Worm (Caenorhabditis elegans): Measurements from ENCODE around the gene K08E4.3.

ce11 chrIV:12068590-12068989 is 11.0 kb downstream of the K08E4.3 start, which contains the start of gene bath-37:
- no peak for TF ChIP-seq hmg-11 (tag; optimal IDR thresholded peaks at IDR 0.05)
- TF ChIP-seq egl-27 (tag; optimal IDR thresholded peaks at IDR 0.05), result no peak
- no peak for TF ChIP-seq tbx-2 (tag; optimal IDR thresholded peaks at IDR 0.05)
- TF ChIP-seq nhr-76 (tag; optimal IDR thresholded peaks at IDR 0.05), result no peak
- TF ChIP-seq fkh-10 (GFP tag; optimal IDR thresholded peaks at IDR 0.05), result no peak
- TF ChIP-seq fos-1 (tag; optimal IDR thresholded peaks at IDR 0.05), result no peak
- TF ChIP-seq jun-1 (tag; optimal IDR thresholded peaks at IDR 0.05), result no peak
- no peak for TF ChIP-seq ama-1 (optimal IDR thresholded peaks at IDR 0.05)
- no peak for TF ChIP-seq ztf-11 (tag; optimal IDR thresholded peaks at IDR 0.05)
- no peak for TF ChIP-seq nhr-12 (tag; optimal IDR thresholded peaks at IDR 0.05)
- no peak for TF ChIP-seq elt-3 (tag; optimal IDR thresholded peaks at IDR 0.05)
- no peak for TF ChIP-seq nhr-28 (tag; optimal IDR thresholded peaks at IDR 0.05)
- no peak for TF ChIP-seq unc-62 (GFP tag; optimal IDR thresholded peaks at IDR 0.05)
